Worm (Caenorhabditis elegans) whole organism, L1 larva: ENCODE data around the gene K07H8.9.
A peak's percentile ranks its signal among the peaks of the same experiment; 100 is the strongest.

Source experiments
- C04F5.9 ChIP-seq: sonication (generic microtip); optimal IDR thresholded peaks from 2 replicates; lab custom pipeline; 2016; ENCODE audit warnings: missing genetic modification characterization, missing compliant biosample characterization
- C16A3.4 ChIP-seq: fragments of 150-350 bp; optimal IDR thresholded peaks from 2 replicates; lab custom pipeline; 2014; ENCODE audit warnings: missing biosample characterization, missing genetic modification characterization
- aha-1 ChIP-seq: fragments of 150-350 bp; optimal IDR thresholded peaks from 2 replicates; lab custom pipeline; 2014; ENCODE audit warnings: missing biosample characterization, missing genetic modification characterization
- aly-2 ChIP-seq: fragments of 150-350 bp; optimal IDR thresholded peaks from 2 replicates; lab custom pipeline; 2014; ENCODE audit warnings: missing biosample characterization, missing genetic modification characterization
- ama-1 ChIP-seq: fragments of 150-350 bp; optimal IDR thresholded peaks from 2 replicates; lab custom pipeline; 2014
- blmp-1 ChIP-seq: fragments of 150-350 bp; optimal IDR thresholded peaks from 2 replicates; lab custom pipeline; 2014; ENCODE audit warnings: missing biosample characterization, missing genetic modification characterization
- ceh-8 ChIP-seq: fragments of 200-800 bp; sonication (Bioruptor generic); optimal IDR thresholded peaks from 2 replicates; lab custom pipeline; 2018; ENCODE audit warnings: mild to moderate bottlenecking, missing genetic modification characterization, moderate library complexity, missing compliant biosample characterization
- ceh-82 ChIP-seq, 3 experiments: fragments of 150-350 bp in 1 of 3; sonication (generic microtip) in 2 of 3; optimal IDR thresholded peaks; 2 replicates each; lab custom pipeline; 2014 to 2017; ENCODE audit warnings: missing biosample characterization in 3 of 3, missing genetic modification characterization in 3 of 3
- ceh-88 ChIP-seq: fragments of 200-800 bp; sonication (Bioruptor generic); IDR thresholded peaks from 2 replicates; pipeline ENCODE4 v1.3.6; 2022; ENCODE audit warnings: missing genetic modification characterization, missing compliant biosample characterization
- ces-1 ChIP-seq: fragments of 150-350 bp; optimal IDR thresholded peaks from 2 replicates; lab custom pipeline; 2014; ENCODE audit warnings: missing biosample characterization, missing genetic modification reagents, missing genetic modification characterization
- dpl-1 ChIP-seq, 3 experiments: fragments of 150-350 bp in 2 of 3; sonication (generic microtip) in 1 of 3; optimal IDR thresholded peaks; 2 replicates each; lab custom pipeline; 2014 to 2017; ENCODE audit warnings: missing biosample characterization in 3 of 3, missing genetic modification characterization in 3 of 3, missing genetic modification reagents in 3 of 3
- efl-3 ChIP-seq: fragments of 200-800 bp; sonication (Bioruptor generic); optimal IDR thresholded peaks from 2 replicates; lab custom pipeline; 2018; ENCODE audit warnings: mild to moderate bottlenecking, missing genetic modification characterization, missing compliant biosample characterization
- elt-2 ChIP-seq: sonication (generic microtip); optimal IDR thresholded peaks from 2 replicates; lab custom pipeline; 2016; ENCODE audit warnings: missing genetic modification characterization, mild to moderate bottlenecking, inconsistent platforms, missing compliant biosample characterization, missing genetic modification reagents
- elt-3 ChIP-seq, 6 experiments: fragments of 150-350 bp in 1 of 6; sonication (generic microtip); optimal IDR thresholded peaks; 2 replicates each; lab custom pipeline; 2017 to 2018; ENCODE audit warnings: missing biosample characterization in 6 of 6, missing genetic modification characterization in 6 of 6, inconsistent platforms in 1 of 6
- fkh-4 ChIP-seq: sonication (generic microtip); optimal IDR thresholded peaks from 2 replicates; lab custom pipeline; 2016; ENCODE audit warnings: missing compliant biosample characterization, missing genetic modification characterization, borderline replicate concordance
- fkh-8 ChIP-seq: sonication (generic microtip); optimal IDR thresholded peaks from 2 replicates; lab custom pipeline; 2016; ENCODE audit warnings: mild to moderate bottlenecking, missing genetic modification characterization, missing compliant biosample characterization
- fos-1 ChIP-seq: fragments of 150-350 bp; optimal IDR thresholded peaks from 2 replicates; lab custom pipeline; 2014; ENCODE audit warnings: missing biosample characterization, missing genetic modification characterization
- grh-1 ChIP-seq: fragments of 200-800 bp; sonication (Bioruptor generic); IDR thresholded peaks from 2 replicates; pipeline ENCODE4 v1.3.6; 2022; ENCODE audit warnings: missing genetic modification reagents, missing genetic modification characterization, missing compliant biosample characterization
- hlh-17 ChIP-seq: fragments of 200-800 bp; sonication (Bioruptor generic); optimal IDR thresholded peaks from 2 replicates; lab custom pipeline; 2018; ENCODE audit warnings: missing genetic modification characterization, mild to moderate bottlenecking, missing compliant biosample characterization, moderate library complexity, borderline replicate concordance
- hlh-4 ChIP-seq: sonication (generic microtip); optimal IDR thresholded peaks from 2 replicates; lab custom pipeline; 2016; ENCODE audit warnings: mild to moderate bottlenecking, missing genetic modification characterization, missing compliant biosample characterization
- hpl-2 ChIP-seq: fragments of 150-350 bp; optimal IDR thresholded peaks from 2 replicates; lab custom pipeline; 2014; ENCODE audit warnings: missing biosample characterization, missing genetic modification reagents, missing genetic modification characterization
- isw-1 ChIP-seq: fragments of 200-800 bp; sonication (Bioruptor generic); IDR thresholded peaks from 2 replicates; pipeline ENCODE4 v1.3.6; 2022; ENCODE audit warnings: missing genetic modification characterization, missing compliant biosample characterization
- lin-13 ChIP-seq: fragments of 150-350 bp; optimal IDR thresholded peaks from 2 replicates; lab custom pipeline; 2014; ENCODE audit warnings: missing biosample characterization, missing genetic modification reagents, missing genetic modification characterization
- lin-14 ChIP-seq: fragments of 200-800 bp; sonication (Bioruptor generic); optimal IDR thresholded peaks from 2 replicates; lab custom pipeline; 2018; ENCODE audit warnings: mild to moderate bottlenecking, missing genetic modification characterization, moderate library complexity, missing compliant biosample characterization
- lin-35 ChIP-seq, 2 experiments: fragments of 150-350 bp; optimal IDR thresholded peaks; 2 replicates each; lab custom pipeline; 2014; ENCODE audit warnings: missing biosample characterization in 2 of 2, missing genetic modification characterization in 2 of 2, missing genetic modification reagents in 2 of 2
- lsy-2 ChIP-seq, 2 experiments: fragments of 150-350 bp; optimal IDR thresholded peaks; 2 replicates each; lab custom pipeline; 2014; ENCODE audit warnings: missing biosample characterization in 2 of 2, missing genetic modification characterization in 2 of 2
- mep-1 ChIP-seq: fragments of 150-350 bp; optimal IDR thresholded peaks from 2 replicates; lab custom pipeline; 2014; ENCODE audit warnings: missing biosample characterization, missing genetic modification characterization
- nhr-11 ChIP-seq: fragments of 150-350 bp; optimal IDR thresholded peaks from 2 replicates; lab custom pipeline; 2014; ENCODE audit warnings: missing biosample characterization, missing genetic modification characterization
- nhr-12 ChIP-seq: sonication (generic microtip); optimal IDR thresholded peaks from 2 replicates; lab custom pipeline; 2017; ENCODE audit warnings: missing biosample characterization, missing genetic modification characterization
- nhr-19 ChIP-seq: fragments of 200-800 bp; sonication (Bioruptor generic); conservative IDR thresholded peaks from 2 replicates; pipeline ENCODE4 v1.3.6; 2022; ENCODE audit warnings: missing genetic modification characterization, missing compliant biosample characterization
- nhr-20 ChIP-seq: sonication (generic microtip); optimal IDR thresholded peaks from 2 replicates; lab custom pipeline; 2016; ENCODE audit warnings: mild to moderate bottlenecking, missing genetic modification characterization, missing compliant biosample characterization
- nhr-28 ChIP-seq: fragments of 150-350 bp; optimal IDR thresholded peaks from 2 replicates; lab custom pipeline; 2014; ENCODE audit warnings: missing biosample characterization, missing genetic modification characterization
- nhr-47 ChIP-seq: sonication (generic microtip); optimal IDR thresholded peaks from 2 replicates; lab custom pipeline; 2016; ENCODE audit warnings: mild to moderate bottlenecking, missing genetic modification characterization, moderate library complexity, missing compliant biosample characterization
- nhr-71 ChIP-seq: sonication (generic microtip); optimal IDR thresholded peaks from 2 replicates; lab custom pipeline; 2016; ENCODE audit warnings: mild to moderate bottlenecking, missing genetic modification characterization, moderate library complexity, missing compliant biosample characterization
- nhr-77 ChIP-seq: fragments of 150-350 bp; optimal IDR thresholded peaks from 2 replicates; lab custom pipeline; 2014; ENCODE audit warnings: missing biosample characterization, missing genetic modification characterization
- nhr-85 ChIP-seq: sonication (generic microtip); peaks from one replicate; lab custom pipeline; 2016; ENCODE audit warnings: missing genetic modification characterization, inconsistent platforms, missing compliant biosample characterization
- nhr-90 ChIP-seq: sonication (generic microtip); optimal IDR thresholded peaks from 2 replicates; lab custom pipeline; 2016; ENCODE audit warnings: mild to moderate bottlenecking, missing genetic modification characterization, missing compliant biosample characterization; ENCODE audit not compliant: poor library complexity
- pax-3 ChIP-seq: fragments of 200-800 bp; sonication (Bioruptor generic); optimal IDR thresholded peaks from 2 replicates; lab custom pipeline; 2018; ENCODE audit warnings: mild to moderate bottlenecking, missing genetic modification characterization, moderate library complexity, missing compliant biosample characterization
- rnt-1 ChIP-seq: sonication (generic microtip); optimal IDR thresholded peaks from 2 replicates; lab custom pipeline; 2016; ENCODE audit warnings: mild to moderate bottlenecking, missing genetic modification characterization, moderate library complexity, missing compliant biosample characterization
- snpc-4 ChIP-seq: fragments of 150-350 bp; optimal IDR thresholded peaks from 2 replicates; lab custom pipeline; 2014; ENCODE audit warnings: missing biosample characterization, missing genetic modification characterization
- snu-23 ChIP-seq: sonication (generic microtip); optimal IDR thresholded peaks from 2 replicates; lab custom pipeline; 2016; ENCODE audit warnings: missing genetic modification characterization, missing compliant biosample characterization
- sox-4 ChIP-seq: sonication (generic microtip); optimal IDR thresholded peaks from 2 replicates; lab custom pipeline; 2016; ENCODE audit warnings: missing genetic modification characterization, missing compliant biosample characterization
- sptf-1 ChIP-seq: fragments of 150-350 bp; optimal IDR thresholded peaks from 2 replicates; lab custom pipeline; 2014; ENCODE audit warnings: missing biosample characterization, missing genetic modification characterization
- swsn-7 ChIP-seq: sonication (generic microtip); optimal IDR thresholded peaks from 2 replicates; lab custom pipeline; 2016; ENCODE audit warnings: missing genetic modification characterization, missing compliant biosample characterization
- tbx-2 ChIP-seq: sonication (generic microtip); optimal IDR thresholded peaks from 2 replicates; lab custom pipeline; 2016; ENCODE audit warnings: missing genetic modification characterization, missing compliant biosample characterization
- unc-30 ChIP-seq: sonication (generic microtip); optimal IDR thresholded peaks from 2 replicates; lab custom pipeline; 2017; ENCODE audit warnings: missing biosample characterization, missing genetic modification characterization
- unc-86 ChIP-seq: sonication (generic microtip); optimal IDR thresholded peaks from 2 replicates; lab custom pipeline; 2016; ENCODE audit warnings: missing genetic modification characterization, missing compliant biosample characterization
- zip-4 ChIP-seq: fragments of 200-800 bp; sonication (Bioruptor generic); optimal IDR thresholded peaks from 2 replicates; lab custom pipeline; 2018; ENCODE audit warnings: mild to moderate bottlenecking, missing genetic modification characterization, moderate library complexity, missing compliant biosample characterization
- ztf-4 ChIP-seq: fragments of 150-350 bp; optimal IDR thresholded peaks from 2 replicates; lab custom pipeline; 2014; ENCODE audit warnings: missing biosample characterization, missing genetic modification characterization

The K07H8.9 gene

DNA sequence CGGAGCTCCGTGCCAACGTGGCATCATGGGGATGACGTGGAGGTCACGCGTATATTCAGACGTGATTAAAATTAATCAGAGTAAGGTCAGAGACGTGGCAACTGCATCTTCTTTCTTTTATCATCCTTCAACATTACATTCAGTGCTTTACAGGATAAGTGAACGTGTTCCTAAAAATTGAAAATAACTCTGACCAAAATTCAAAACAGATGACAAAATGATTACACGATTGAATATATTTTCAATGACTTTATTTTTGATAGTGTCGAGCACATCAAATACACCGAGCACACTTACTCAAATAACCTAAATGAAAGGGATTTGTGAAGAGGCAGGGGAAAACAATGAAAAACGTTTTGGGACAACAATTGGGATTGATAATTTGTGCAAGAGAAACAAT lies at the start of gene K07H8.9:
Gene K07H8.9 (minus strand): TSS at position 125 of the 400 bp plus-strand sequence.
- TF ChIP-seq sox-4 (tag; lab: Kevin White, UChicago): no peak
- TF ChIP-seq elt-2 (tag; lab: Kevin White, UChicago): no peak
- no peak for TF ChIP-seq snpc-4 (tag; lab: Kevin White, UChicago)
- no peak for TF ChIP-seq nhr-77 (tag; lab: Kevin White, UChicago)
- TF ChIP-seq fkh-4: no peak
- TF ChIP-seq lsy-2 (tag; optimal IDR thresholded peaks at IDR 0.05; lab: Kevin White, UChicago): no peak
- TF ChIP-seq hlh-4 (tag; lab: Kevin White, UChicago): no peak

DNA sequence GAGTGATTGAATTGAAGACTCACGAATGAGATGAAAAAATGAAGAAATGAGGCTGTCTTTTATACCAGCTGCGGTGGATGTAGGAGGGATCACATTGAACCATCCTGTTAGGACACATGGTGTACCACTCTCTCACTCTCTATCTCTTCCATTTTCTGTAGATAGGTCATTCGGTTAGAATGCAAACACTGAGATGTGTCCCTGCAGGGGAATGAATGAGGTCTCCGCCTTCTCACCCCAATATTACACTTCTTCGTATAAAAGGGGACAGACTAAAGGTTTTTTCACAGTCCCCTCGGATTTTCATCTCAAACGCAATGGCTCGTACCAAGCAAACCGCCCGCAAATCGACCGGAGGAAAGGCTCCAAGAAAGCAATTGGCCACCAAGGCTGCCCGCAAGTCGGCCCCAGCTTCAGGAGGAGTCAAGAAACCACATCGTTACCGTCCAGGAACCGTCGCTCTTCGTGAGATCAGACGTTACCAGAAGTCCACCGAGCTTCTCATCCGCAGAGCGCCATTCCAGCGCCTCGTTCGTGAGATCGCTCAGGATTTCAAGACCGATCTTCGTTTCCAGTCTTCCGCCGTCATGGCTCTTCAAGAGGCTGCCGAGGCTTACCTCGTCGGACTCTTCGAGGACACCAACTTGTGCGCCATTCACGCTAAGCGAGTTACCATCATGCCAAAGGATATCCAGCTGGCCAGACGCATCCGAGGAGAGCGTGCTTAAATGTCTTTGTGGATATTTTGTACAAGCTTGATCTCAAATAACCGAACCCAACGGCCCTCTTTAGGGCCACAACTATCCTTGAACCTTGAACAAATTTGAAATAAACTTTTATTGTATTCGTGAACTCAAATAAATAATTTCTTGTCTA lies 48.0 kb upstream of the K07H8.9 start, which contains the start of gene his-32:
Gene his-32 (plus strand): TSS at position 318 of the 876 bp plus-strand sequence.
- TF ChIP-seq rnt-1 (tag; lab: Kevin White, UChicago) (peak; percentile 58), nhr-71 (peak; percentile 69), efl-3 (GFP tag; lab: Kevin White, UChicago) (peak; percentile 82), isw-1 (GFP tag; lab: Robert Waterston, UW) (no peak), sox-4 (tag; lab: Kevin White, UChicago) (no peak), zip-4 (no peak), fos-1 (tag; lab: Kevin White, UChicago) (no peak), nhr-28 (no peak), ceh-88 (GFP tag; lab: Robert Waterston, UW) (no peak), ztf-4 (peak; percentile 72), lin-14 (peak; percentile 75), nhr-20 (peak; percentile 59), snu-23 (GFP tag; lab: Kevin White, UChicago) (peak; percentile 68), elt-2 (tag; lab: Kevin White, UChicago) (no peak), nhr-47 (tag; lab: Kevin White, UChicago) (peak; percentile 62), tbx-2 (peak; percentile 38), nhr-90 (peak; percentile 59), sptf-1 (tag; lab: Kevin White, UChicago) (no peak), aly-2 (tag; lab: Kevin White, UChicago) (no peak), C04F5.9 (tag; lab: Kevin White, UChicago) (no peak), C16A3.4 (tag; lab: Kevin White, UChicago) (peak; percentile 61), grh-1 (GFP tag; lab: Robert Waterston, UW) (peak; percentile 21; the same call in 1 of the 2 replicates), ceh-8 (GFP tag; lab: Kevin White, UChicago) (no peak), nhr-85 (tag; lab: Kevin White, UChicago) (peak; percentile 81), lin-13 (GFP tag; lab: Kevin White, UChicago) (peak; percentile 55), ceh-82 (tag; optimal IDR thresholded peaks at IDR 0.05; lab: Kevin White, UChicago) (no peak), elt-3 (tag; optimal IDR thresholded peaks at IDR 0.05; lab: Kevin White, UChicago) (peak in 1 of 6 experiments; percentile 47), lin-35 (GFP tag; optimal IDR thresholded peaks at IDR 0.05; lab: Kevin White, UChicago) (peak in 1 of 2 experiments; percentile 18), fkh-8 (tag; lab: Kevin White, UChicago) (no peak), unc-30 (tag; lab: Kevin White, UChicago) (no peak), hlh-17 (no peak), nhr-12 (tag; lab: Kevin White, UChicago) (no peak), aha-1 (tag; lab: Kevin White, UChicago) (no peak), ama-1 (lab: Kevin White, UChicago) (no peak), hpl-2 (GFP tag; lab: Kevin White, UChicago) (no peak), nhr-19 (GFP tag; lab: Robert Waterston, UW) (peak; percentile 16; the same call in 1 of the 2 replicates), mep-1 (tag; lab: Kevin White, UChicago) (peak; percentile 80), swsn-7 (tag; lab: Kevin White, UChicago) (peak; percentile 79), unc-86 (tag; lab: Kevin White, UChicago) (peak; percentile 75), ces-1 (GFP tag; lab: Kevin White, UChicago) (no peak), nhr-11 (tag; lab: Kevin White, UChicago) (no peak), fkh-4 (no peak), dpl-1 (GFP tag; optimal IDR thresholded peaks at IDR 0.05; lab: Kevin White, UChicago) (peak in 2 of 3 experiments; percentile 1 to 34), blmp-1 (peak; percentile 65), pax-3 (no peak)
